Worm (Caenorhabditis elegans) whole organism, early embryonic: ENCODE data around the gene F26C11.3.

ENCODE experiments used
- F13C5.2 ChIP-seq: sonication (generic microtip); optimal IDR thresholded peaks from 2 replicates; lab custom pipeline; 2017; ENCODE audit warnings: mild to moderate bottlenecking, missing genetic modification characterization, inconsistent platforms, missing compliant biosample characterization
- aly-1 ChIP-seq: sonication (generic microtip); optimal IDR thresholded peaks from 2 replicates; lab custom pipeline; 2016; ENCODE audit warnings: missing genetic modification characterization, missing compliant biosample characterization
- ceh-13 ChIP-seq: fragments of 200-800 bp; sonication (Bioruptor generic); optimal IDR thresholded peaks from 2 replicates; lab custom pipeline; 2018; ENCODE audit warnings: mild to moderate bottlenecking, missing genetic modification characterization, missing compliant biosample characterization
- ceh-36 ChIP-seq: sonication (generic microtip); optimal IDR thresholded peaks from 2 replicates; lab custom pipeline; 2016; ENCODE audit warnings: missing genetic modification characterization, inconsistent platforms, missing compliant biosample characterization
- scrt-1 ChIP-seq: fragments of 200-800 bp; sonication (Bioruptor generic); IDR thresholded peaks from 2 replicates; pipeline ENCODE4 v1.3.6; 2022; ENCODE audit warnings: missing genetic modification characterization, missing compliant biosample characterization
- sea-1 ChIP-seq: fragments of 200-800 bp; sonication (Bioruptor generic); conservative IDR thresholded peaks from 2 replicates; pipeline ENCODE4 v1.3.6; 2022; ENCODE audit warnings: missing genetic modification characterization, missing compliant biosample characterization
- tbx-11 ChIP-seq: fragments of 200-800 bp; sonication (Bioruptor generic); IDR thresholded peaks from 2 replicates; pipeline ENCODE4 v1.3.6; 2022; ENCODE audit warnings: missing genetic modification characterization, missing compliant biosample characterization
- tbx-37 ChIP-seq: fragments of 200-800 bp; sonication (Bioruptor generic); conservative IDR thresholded peaks from 2 replicates; pipeline ENCODE4 v1.3.6; 2022; ENCODE audit warnings: missing genetic modification reagents, missing genetic modification characterization, missing compliant biosample characterization
- tra-4 ChIP-seq: sonication (generic microtip); optimal IDR thresholded peaks from 2 replicates; lab custom pipeline; 2017; ENCODE audit warnings: missing genetic modification characterization, missing compliant biosample characterization

The F26C11.3 gene

DNA sequence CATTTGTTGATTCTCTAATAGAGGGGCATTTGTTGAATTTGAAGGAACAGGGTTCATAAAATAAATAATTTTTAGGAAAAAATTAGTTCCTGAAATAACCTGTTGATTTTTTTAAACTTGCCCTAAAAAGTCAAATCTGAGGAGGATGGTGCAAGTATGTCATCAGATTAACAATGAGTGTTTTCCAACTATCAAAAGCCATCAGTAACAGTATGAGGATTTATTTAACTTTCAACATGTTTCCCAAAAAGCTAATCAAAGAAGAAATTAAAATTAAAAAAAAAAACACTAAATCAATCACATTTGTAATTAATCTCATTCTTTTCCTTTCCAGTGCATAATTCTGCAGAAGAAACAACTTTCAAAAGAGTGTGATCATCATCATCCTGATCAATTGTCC is 55.3 kb downstream of the F26C11.3 start, which contains the start of gene chil-5:
TSS of gene chil-5 (minus strand) at position 101 of the 400 bp plus-strand sequence.
- TF ChIP-seq tbx-11 (GFP tag; lab: Robert Waterston, UW) = no peak
- TF ChIP-seq tbx-37 (GFP tag; lab: Robert Waterston, UW) = no peak
- TF ChIP-seq tra-4 = no peak
- TF ChIP-seq sea-1 = no peak
- no peak for TF ChIP-seq ceh-13 (GFP tag; lab: Kevin White, UChicago)
- no peak for TF ChIP-seq F13C5.2 (tag; lab: Kevin White, UChicago)
- TF ChIP-seq ceh-36 (tag; lab: Kevin White, UChicago) = no peak

ce11 chrII:9857791-9858190 is 57.1 kb downstream of the F26C11.3 start, which contains the start of gene chil-6:
Gene chil-6, minus strand, starts transcription at chrII:9857891.
- TF ChIP-seq aly-1 (tag; lab: Kevin White, UChicago) = no peak

ce11 chrII:9855620-9856019 is 59.3 kb downstream of the F26C11.3 start, which contains the start of gene chil-4:
Gene chil-4, minus strand, starts transcription at chrII:9855720.
- TF ChIP-seq scrt-1 = no peak
